Fruit fly (Drosophila melanogaster) whole organism: Measurements from ENCODE around the gene rpr.

Experiments
- CG8478 ChIP-seq: fragments of >200 bp; optimal IDR thresholded peaks from 2 replicates; lab custom pipeline; 2018; ENCODE audit warnings: inconsistent platforms
- Dll ChIP-seq: fragments of >200 bp; optimal IDR thresholded peaks from 2 replicates; lab custom pipeline; 2017
- EcR ChIP-seq, 2 experiments: fragments of >200 bp; optimal IDR thresholded peaks; 2 replicates each; lab custom pipeline; 2017; ENCODE audit warnings: missing biosample characterization in 2 of 2, missing genetic modification characterization in 2 of 2, missing genetic modification reagents in 2 of 2
- pan ChIP-seq: fragments of >200 bp; optimal IDR thresholded peaks from 2 replicates; lab custom pipeline; 2017
- psq ChIP-seq: fragments of >200 bp; optimal IDR thresholded peaks from 2 replicates; lab custom pipeline; 2017
- usp ChIP-seq: fragments of >200 bp; optimal IDR thresholded peaks from 2 replicates; lab custom pipeline; 2017; ENCODE audit warnings: missing biosample characterization, missing genetic modification characterization, mixed read lengths

- TF ChIP-seq CG8478 (lab: Kevin White, UChicago) (no peak), pan (lab: Kevin White, UChicago) (no peak), usp (no peak), Dll (no peak), psq (no peak), EcR (GFP tag; optimal IDR thresholded peaks at IDR 0.05; lab: Kevin White, UChicago) (no peak)
Measured at dm6 chr3L:18357645-18358044, 40.6 kb downstream of the rpr start.
